Fruit fly (Drosophila melanogaster): Measurements from ENCODE around the gene CG13001.

CG13001 gene

dm6 chrX:16948371-16948770, 5.7 kb upstream of the CG13001 start, which contains the start of gene CG13000:
Gene CG13000, minus strand, starts transcription at chrX:16948471.
- TF ChIP-seq CG8301 (tag; optimal IDR thresholded peaks at IDR 0.05): no peak
- TF ChIP-seq CG9948 (tag; optimal IDR thresholded peaks at IDR 0.05): no peak
- TF ChIP-seq CG17806 (tag; optimal IDR thresholded peaks at IDR 0.05): no peak
- no peak for TF ChIP-seq Pif1A (GFP tag; optimal IDR thresholded peaks at IDR 0.05)
- no peak for TF ChIP-seq CG8159 (tag; optimal IDR thresholded peaks at IDR 0.05)
- TF ChIP-seq CG4496 (GFP tag; IDR thresholded peaks at IDR 0.05): no peak
- TF ChIP-seq CG12605 (GFP tag; IDR thresholded peaks at IDR 0.05): no peak
- no peak for TF ChIP-seq CG13204 (GFP tag; optimal IDR thresholded peaks at IDR 0.05)
- no peak for TF ChIP-seq CG14655 (GFP tag; optimal IDR thresholded peaks at IDR 0.05)
- no peak for TF ChIP-seq CG32121 (GFP tag; IDR thresholded peaks at IDR 0.05)
- TF ChIP-seq Pif1B (GFP tag; optimal IDR thresholded peaks at IDR 0.05): no peak
- no peak for TF ChIP-seq CG15710 (tag; optimal IDR thresholded peaks at IDR 0.05)
- TF ChIP-seq rn (GFP tag; IDR thresholded peaks at IDR 0.05): no peak
- TF ChIP-seq D1 (tag; optimal IDR thresholded peaks at IDR 0.05): no peak
- TF ChIP-seq CG34367 (tag; optimal IDR thresholded peaks at IDR 0.05): no peak

- TF ChIP-seq CG8159 (tag; optimal IDR thresholded peaks at IDR 0.05): peak; percentile 22
- TF ChIP-seq CG13204 (GFP tag; optimal IDR thresholded peaks at IDR 0.05): no peak
Measured at dm6 chrX:16946604-16947003, 3.9 kb upstream of the CG13001 start.

dm6 chrX:16945414-16945813, 2.7 kb upstream of the CG13001 start:
- TF ChIP-seq CG10348 (GFP tag; IDR thresholded peaks at IDR 0.05): peak; percentile 32; the same call in 1 of the 2 replicates
- TF ChIP-seq CG14655 (GFP tag; optimal IDR thresholded peaks at IDR 0.05): peak; percentile 87
- peak; percentile 77 for TF ChIP-seq CG9948 (tag; optimal IDR thresholded peaks at IDR 0.05)
- TF ChIP-seq rn (GFP tag; IDR thresholded peaks at IDR 0.05): peak; percentile 65
- peak; percentile 67 for TF ChIP-seq gl (tag; optimal IDR thresholded peaks at IDR 0.05)
- peak; percentile 86 for TF ChIP-seq CG15710 (tag; optimal IDR thresholded peaks at IDR 0.05)
- peak; percentile 66 for TF ChIP-seq CG32121 (GFP tag; IDR thresholded peaks at IDR 0.05)
- peak; percentile 76 for TF ChIP-seq Pif1B (GFP tag; optimal IDR thresholded peaks at IDR 0.05)
- no peak for TF ChIP-seq CG13204 (GFP tag; optimal IDR thresholded peaks at IDR 0.05)
- peak; percentile 69; the same call in 2 of the 3 replicates for TF ChIP-seq fd96Ca (GFP tag; IDR thresholded peaks at IDR 0.05)
- peak; percentile 87 for TF ChIP-seq CG8159 (tag; optimal IDR thresholded peaks at IDR 0.05)
- TF ChIP-seq CG8301 (tag; optimal IDR thresholded peaks at IDR 0.05): peak; percentile 83
- peak; percentile 70 for TF ChIP-seq CG12605 (GFP tag; IDR thresholded peaks at IDR 0.05)
- peak; percentile 86 for TF ChIP-seq CG17806 (tag; optimal IDR thresholded peaks at IDR 0.05)
- TF ChIP-seq EcR (GFP tag; optimal IDR thresholded peaks at IDR 0.05): peak; percentile 91
- peak; percentile 69 for TF ChIP-seq Snoo (tag; optimal IDR thresholded peaks at IDR 0.05)
- peak; percentile 84 for TF ChIP-seq CG34367 (tag; optimal IDR thresholded peaks at IDR 0.05)
- peak; percentile 78 for TF ChIP-seq Pif1A (GFP tag; optimal IDR thresholded peaks at IDR 0.05)
- peak; percentile 88 for TF ChIP-seq CG4496 (GFP tag; IDR thresholded peaks at IDR 0.05)
- peak; percentile 81 for TF ChIP-seq Ets98B (GFP tag; IDR thresholded peaks at IDR 0.05)
- peak; percentile 1 for TF ChIP-seq D1 (tag; optimal IDR thresholded peaks at IDR 0.05)

dm6 chrX:16944049-16944532, 1.4 kb upstream of the CG13001 start:
- 0 out of 2 replicates have a peak, but pooled peaks have one; percentile 25 for TF ChIP-seq CG32121 (GFP tag; IDR thresholded peaks at IDR 0.05)
- TF ChIP-seq CG9948 (tag; optimal IDR thresholded peaks at IDR 0.05): peak; percentile 2
- peak; percentile 50; the same call in 1 of the 3 replicates for TF ChIP-seq CG4496 (GFP tag; IDR thresholded peaks at IDR 0.05)
- no peak for TF ChIP-seq CG15710 (tag; optimal IDR thresholded peaks at IDR 0.05)

dm6 chrX:16943515-16943850, 812 bp upstream of the CG13001 start:
- TF ChIP-seq EcR (GFP tag; optimal IDR thresholded peaks at IDR 0.05) (peak; percentile 50), rn (GFP tag; IDR thresholded peaks at IDR 0.05) (no peak), CG14655 (GFP tag; optimal IDR thresholded peaks at IDR 0.05) (peak; percentile 23)

dm6 chrX:16940426-16941058, 2.1 kb downstream of the CG13001 start, which contains the start of gene wus:
Gene wus, minus strand, starts transcription at chrX:16940873.
- TF ChIP-seq CG8301 (tag; optimal IDR thresholded peaks at IDR 0.05): peak; percentile 29
- TF ChIP-seq Snoo (tag; optimal IDR thresholded peaks at IDR 0.05): peak; percentile 21
- TF ChIP-seq CG10348 (GFP tag; IDR thresholded peaks at IDR 0.05): no peak
- TF ChIP-seq CG13204 (GFP tag; optimal IDR thresholded peaks at IDR 0.05): no peak
- TF ChIP-seq D1 (tag; optimal IDR thresholded peaks at IDR 0.05): no peak
- TF ChIP-seq CG4496 (GFP tag; IDR thresholded peaks at IDR 0.05): peak; percentile 48; the same call in 1 of the 3 replicates
- TF ChIP-seq CG14655 (GFP tag; optimal IDR thresholded peaks at IDR 0.05): no peak

- TF ChIP-seq CG13204 (GFP tag; optimal IDR thresholded peaks at IDR 0.05) (no peak), Pif1A (GFP tag; optimal IDR thresholded peaks at IDR 0.05) (no peak), rn (GFP tag; IDR thresholded peaks at IDR 0.05) (no peak), CG32121 (GFP tag; IDR thresholded peaks at IDR 0.05) (no peak), CG8301 (tag; optimal IDR thresholded peaks at IDR 0.05) (no peak), D1 (tag; optimal IDR thresholded peaks at IDR 0.05) (no peak), CG34367 (tag; optimal IDR thresholded peaks at IDR 0.05) (no peak), fd96Ca (GFP tag; IDR thresholded peaks at IDR 0.05) (no peak), CG10348 (GFP tag; IDR thresholded peaks at IDR 0.05) (no peak)
Measured at dm6 chrX:16936689-16937088, 6.0 kb downstream of the CG13001 start.

Data from whole organism, pupa.